Worm (Caenorhabditis elegans) whole organism, mixed stage, embryonic: ENCODE results near the gene Y37D8A.25.

Source experiments
- ceh-43 ChIP-seq: fragments of 200-800 bp; sonication (Bioruptor generic); optimal IDR thresholded peaks from 2 replicates; lab custom pipeline; 2018; ENCODE audit warnings: mild to moderate bottlenecking, missing genetic modification characterization, moderate library complexity, missing compliant biosample characterization
- cnd-1 ChIP-seq: fragments of 200-800 bp; sonication (Bioruptor generic); optimal IDR thresholded peaks from 2 replicates; lab custom pipeline; 2018; ENCODE audit warnings: mild to moderate bottlenecking, missing genetic modification characterization, missing compliant biosample characterization
- elt-3 ChIP-seq: fragments of 150-350 bp; optimal IDR thresholded peaks from 2 replicates; lab custom pipeline; 2014; ENCODE audit warnings: missing biosample characterization, missing genetic modification characterization
- lin-13 ChIP-seq: fragments of 150-350 bp; optimal IDR thresholded peaks from 2 replicates; lab custom pipeline; 2014; ENCODE audit warnings: missing biosample characterization, missing genetic modification characterization
- lsy-2 ChIP-seq: fragments of 150-350 bp; optimal IDR thresholded peaks from 2 replicates; lab custom pipeline; 2014; ENCODE audit warnings: missing biosample characterization, missing genetic modification characterization
- mep-1 ChIP-seq: fragments of 150-350 bp; optimal IDR thresholded peaks from 2 replicates; lab custom pipeline; 2017; ENCODE audit warnings: missing biosample characterization, missing genetic modification reagents, missing genetic modification characterization, inconsistent platforms
- nhr-12 ChIP-seq: fragments of 150-350 bp; optimal IDR thresholded peaks from 2 replicates; lab custom pipeline; 2014; ENCODE audit warnings: missing biosample characterization, missing genetic modification characterization
- nhr-76 ChIP-seq: sonication (generic microtip); optimal IDR thresholded peaks from 2 replicates; lab custom pipeline; 2017; ENCODE audit warnings: missing biosample characterization, missing genetic modification characterization
- pha-4 ChIP-seq: fragments of 150-350 bp; optimal IDR thresholded peaks from 2 replicates; lab custom pipeline; 2018; ENCODE audit warnings: missing biosample characterization, missing genetic modification reagents, missing genetic modification characterization
- snpc-4 ChIP-seq: fragments of 150-350 bp; optimal IDR thresholded peaks from 2 replicates; lab custom pipeline; 2014; ENCODE audit warnings: missing biosample characterization, missing genetic modification characterization
- sptf-1 ChIP-seq: sonication (generic microtip); optimal IDR thresholded peaks from 2 replicates; lab custom pipeline; 2017; ENCODE audit warnings: mild to moderate bottlenecking, missing genetic modification characterization, moderate library complexity, missing compliant biosample characterization
- unc-39 ChIP-seq: fragments of 150-350 bp; optimal IDR thresholded peaks from 2 replicates; lab custom pipeline; 2014; ENCODE audit warnings: missing biosample characterization, missing genetic modification characterization
- unc-62 ChIP-seq: fragments of 150-350 bp; optimal IDR thresholded peaks from 2 replicates; lab custom pipeline; 2014; ENCODE audit warnings: missing biosample characterization, missing genetic modification reagents, missing genetic modification characterization
- ztf-11 ChIP-seq: fragments of 150-350 bp; optimal IDR thresholded peaks from 2 replicates; lab custom pipeline; 2014; ENCODE audit warnings: missing biosample characterization, missing genetic modification characterization

DNA sequence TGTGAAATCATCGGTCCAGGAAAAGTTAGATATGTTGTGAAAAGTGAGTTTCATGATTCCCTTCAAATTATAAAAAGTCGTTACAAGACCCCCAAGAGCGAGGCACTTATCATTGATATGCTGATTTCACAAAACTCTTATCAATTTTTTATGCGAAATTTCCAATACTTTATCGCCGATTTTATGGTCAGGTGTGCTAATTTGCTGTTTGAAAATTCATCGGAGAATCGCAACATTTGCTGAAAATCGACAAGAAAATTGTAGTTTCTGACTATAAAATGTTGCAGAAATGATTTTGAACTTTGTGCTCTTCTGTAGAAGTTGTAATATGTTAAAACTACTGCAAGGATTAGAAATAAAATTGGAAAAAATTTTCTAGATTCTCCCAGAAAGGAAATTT, 11.6 kb upstream of the Y37D8A.25 start:
- TF ChIP-seq ceh-43 (GFP tag; lab: Kevin White, UChicago): no peak
- no peak for TF ChIP-seq unc-39 (tag; lab: Kevin White, UChicago)
- no peak for TF ChIP-seq lsy-2 (tag; lab: Kevin White, UChicago)
- TF ChIP-seq snpc-4 (tag; lab: Kevin White, UChicago): no peak
- no peak for TF ChIP-seq nhr-12 (tag; lab: Kevin White, UChicago)
- no peak for TF ChIP-seq unc-62
- TF ChIP-seq cnd-1 (tag; lab: Kevin White, UChicago): no peak
- no peak for TF ChIP-seq pha-4 (tag; lab: Kevin White, UChicago)
- no peak for TF ChIP-seq ztf-11 (tag; lab: Kevin White, UChicago)
- no peak for TF ChIP-seq elt-3 (tag; lab: Kevin White, UChicago)
- no peak for TF ChIP-seq lin-13 (tag; lab: Kevin White, UChicago)
- no peak for TF ChIP-seq sptf-1
- no peak for TF ChIP-seq nhr-76 (tag; lab: Kevin White, UChicago)
- TF ChIP-seq mep-1 (tag; lab: Kevin White, UChicago): no peak
